Worm (Caenorhabditis elegans) whole organism, mixed stage, embryonic: ENCODE data around the gene srx-46.

Source experiments
- ceh-39 ChIP-seq: fragments of 150-350 bp; optimal IDR thresholded peaks from 2 replicates; lab custom pipeline; 2014; ENCODE audit warnings: missing biosample characterization, missing genetic modification characterization
- ces-1 ChIP-seq: fragments of 150-350 bp; optimal IDR thresholded peaks from 2 replicates; lab custom pipeline; 2014; ENCODE audit warnings: missing biosample characterization, missing genetic modification reagents, missing genetic modification characterization
- drap-1 ChIP-seq: fragments of 200-800 bp; sonication (Bioruptor generic); optimal IDR thresholded peaks from 3 replicates; lab custom pipeline; 2018; ENCODE audit warnings: mild to moderate bottlenecking, missing genetic modification characterization, missing compliant biosample characterization
- nhr-12 ChIP-seq: fragments of 150-350 bp; optimal IDR thresholded peaks from 2 replicates; lab custom pipeline; 2014; ENCODE audit warnings: missing biosample characterization, missing genetic modification characterization
- nhr-237 ChIP-seq: fragments of 150-350 bp; optimal IDR thresholded peaks from 2 replicates; lab custom pipeline; 2014; ENCODE audit warnings: missing biosample characterization, missing genetic modification characterization
- nhr-28 ChIP-seq: fragments of 150-350 bp; optimal IDR thresholded peaks from 2 replicates; lab custom pipeline; 2014; ENCODE audit warnings: missing biosample characterization, missing genetic modification characterization
- snpc-4 ChIP-seq: fragments of 150-350 bp; optimal IDR thresholded peaks from 2 replicates; lab custom pipeline; 2014; ENCODE audit warnings: missing biosample characterization, missing genetic modification characterization
- tbx-8 ChIP-seq: fragments of 200-800 bp; sonication (Bioruptor generic); optimal IDR thresholded peaks from 2 replicates; lab custom pipeline; 2018; ENCODE audit warnings: mild to moderate bottlenecking, missing genetic modification characterization, moderate library complexity, missing compliant biosample characterization

ce11 chrV:9322886-9323285 lies 30.2 kb upstream of the srx-46 start, which contains the start of gene tag-153:
- TF ChIP-seq nhr-12 (no peak), nhr-237 (tag; lab: Kevin White, UChicago) (no peak), tbx-8 (no peak), ces-1 (no peak), snpc-4 (tag; lab: Kevin White, UChicago) (no peak), ceh-39 (tag; lab: Kevin White, UChicago) (no peak), drap-1 (no peak), nhr-28 (tag; lab: Kevin White, UChicago) (no peak)
